Worm (Caenorhabditis elegans) whole organism, L4/young adult: ENCODE data around the gene F57A8.6.

Source experiments
- W03F9.2 ChIP-seq: fragments of 150-350 bp; optimal IDR thresholded peaks from 2 replicates; lab custom pipeline; 2014; ENCODE audit warnings: missing biosample characterization, missing genetic modification characterization
- dao-5 ChIP-seq: sonication (generic microtip); optimal IDR thresholded peaks from 2 replicates; lab custom pipeline; 2016; ENCODE audit warnings: missing genotype, missing genetic modification characterization, moderate library complexity, missing compliant biosample characterization
- him-1 ChIP-seq: sonication (generic microtip); optimal IDR thresholded peaks from 2 replicates; lab custom pipeline; 2016; ENCODE audit warnings: missing genotype, missing genetic modification reagents, missing genetic modification characterization, missing compliant biosample characterization

F57A8.6 gene

ce11 chrV:10073793-10074192 lies at the start of gene F57A8.6:
TSS of gene F57A8.6 (minus strand) at chrV:10073893.
- TF ChIP-seq dao-5 (tag; lab: Kevin White, UChicago) (no peak), him-1 (tag; lab: Kevin White, UChicago) (no peak), W03F9.2 (tag; lab: Kevin White, UChicago) (no peak)

ce11 chrV:10123324-10123723 lies 49.6 kb upstream of the F57A8.6 start, which contains the start of gene C08B6.6:
TSS of gene C08B6.6 (plus strand) at chrV:10123624.
- TF ChIP-seq W03F9.2 (tag; lab: Kevin White, UChicago) (no peak), him-1 (tag; lab: Kevin White, UChicago) (no peak), dao-5 (tag; lab: Kevin White, UChicago) (no peak)

ce11 chrV:10122670-10123069 lies 49.0 kb upstream of the F57A8.6 start, which contains the start of gene srxa-19:
TSS of gene srxa-19 (minus strand) at chrV:10122770.
- TF ChIP-seq W03F9.2 (tag; lab: Kevin White, UChicago), result no peak
- TF ChIP-seq dao-5 (tag; lab: Kevin White, UChicago), result no peak
- no peak for TF ChIP-seq him-1 (tag; lab: Kevin White, UChicago)

- TF ChIP-seq dao-5 (tag; lab: Kevin White, UChicago) (no peak), him-1 (tag; lab: Kevin White, UChicago) (no peak), W03F9.2 (tag; lab: Kevin White, UChicago) (no peak)
These were observed 47.2 kb upstream of the F57A8.6 start, which contains the start of gene srxa-18 for ce11 chrV:10120898-10121297. TSS of gene srxa-18 (minus strand) at chrV:10120997.

- no peak for TF ChIP-seq W03F9.2 (tag; lab: Kevin White, UChicago)
- no peak for TF ChIP-seq him-1 (tag; lab: Kevin White, UChicago)
- no peak for TF ChIP-seq dao-5 (tag; lab: Kevin White, UChicago)
These were observed 43.8 kb upstream of the F57A8.6 start, which contains the start of gene C08B6.5 for ce11 chrV:10117465-10117864. TSS of gene C08B6.5 (plus strand) at chrV:10117765.

ce11 chrV:10114329-10114728 lies 40.6 kb upstream of the F57A8.6 start, which contains the start of gene cht-5:
TSS of gene cht-5 (plus strand) at chrV:10114629.
- no peak for TF ChIP-seq him-1 (tag; lab: Kevin White, UChicago)
- no peak for TF ChIP-seq dao-5 (tag; lab: Kevin White, UChicago)
- no peak for TF ChIP-seq W03F9.2 (tag; lab: Kevin White, UChicago)

- TF ChIP-seq dao-5 (tag; lab: Kevin White, UChicago), result no peak
- no peak for TF ChIP-seq W03F9.2 (tag; lab: Kevin White, UChicago)
- no peak for TF ChIP-seq him-1 (tag; lab: Kevin White, UChicago)
These were observed 38.5 kb upstream of the F57A8.6 start, which contains the start of gene C08B6.3 for ce11 chrV:10112187-10112586. TSS of gene C08B6.3 (minus strand) at chrV:10112287.

- TF ChIP-seq him-1 (tag; lab: Kevin White, UChicago) (no peak), W03F9.2 (tag; lab: Kevin White, UChicago) (no peak), dao-5 (tag; lab: Kevin White, UChicago) (no peak)
These were observed 37.4 kb upstream of the F57A8.6 start for ce11 chrV:10111129-10111528.

ce11 chrV:10107309-10107708 lies 33.6 kb upstream of the F57A8.6 start, which contains the start of gene C08B6.11:
TSS of gene C08B6.11 (plus strand) at chrV:10107609.
- TF ChIP-seq W03F9.2 (tag; lab: Kevin White, UChicago) (no peak), him-1 (tag; lab: Kevin White, UChicago) (no peak), dao-5 (tag; lab: Kevin White, UChicago) (no peak)

- TF ChIP-seq W03F9.2 (tag; lab: Kevin White, UChicago) (no peak), him-1 (tag; lab: Kevin White, UChicago) (no peak), dao-5 (tag; lab: Kevin White, UChicago) (no peak)
These were observed 31.7 kb upstream of the F57A8.6 start, which contains the start of gene C08B6.2 for ce11 chrV:10105412-10105811. TSS of gene C08B6.2 (plus strand) at chrV:10105712.

- TF ChIP-seq W03F9.2 (tag; lab: Kevin White, UChicago), result no peak
- no peak for TF ChIP-seq him-1 (tag; lab: Kevin White, UChicago)
- TF ChIP-seq dao-5 (tag; lab: Kevin White, UChicago), result no peak
These were observed 31.2 kb upstream of the F57A8.6 start, which contains the start of gene ugt-17 for ce11 chrV:10104785-10105310. TSS of gene ugt-17 (minus strand) at chrV:10104964.

ce11 chrV:10103811-10104210 lies 30.1 kb upstream of the F57A8.6 start:
- no peak for TF ChIP-seq him-1 (tag; lab: Kevin White, UChicago)

- no peak for TF ChIP-seq him-1 (tag; lab: Kevin White, UChicago)
- no peak for TF ChIP-seq W03F9.2 (tag; lab: Kevin White, UChicago)
- TF ChIP-seq dao-5 (tag; lab: Kevin White, UChicago), result no peak
These were observed 28.2 kb upstream of the F57A8.6 start, which contains the start of gene C08B6.14 for ce11 chrV:10101916-10102315. TSS of gene C08B6.14 (minus strand) at chrV:10102016.

- TF ChIP-seq him-1 (tag; lab: Kevin White, UChicago) (no peak), W03F9.2 (tag; lab: Kevin White, UChicago) (no peak), dao-5 (tag; lab: Kevin White, UChicago) (no peak)
These were observed 24.7 kb upstream of the F57A8.6 start, which contains the start of gene ugt-47 for ce11 chrV:10098429-10098828. TSS of gene ugt-47 (minus strand) at chrV:10098597.
